Worm (Caenorhabditis elegans) whole organism, L1 larva: ENCODE data around the gene C07B5.4.

Experiments used
- C34B4.2 ChIP-seq: sonication (generic microtip); optimal IDR thresholded peaks from 2 replicates; lab custom pipeline; 2017; ENCODE audit warnings: mild to moderate bottlenecking, missing genetic modification characterization, missing compliant biosample characterization
- F16B12.6 ChIP-seq: fragments of 150-350 bp; optimal IDR thresholded peaks from 2 replicates; lab custom pipeline; 2014; ENCODE audit warnings: missing biosample characterization, missing genetic modification characterization
- aha-1 ChIP-seq: fragments of 150-350 bp; optimal IDR thresholded peaks from 2 replicates; lab custom pipeline; 2014; ENCODE audit warnings: missing biosample characterization, missing genetic modification characterization
- alr-1 ChIP-seq: fragments of 200-800 bp; sonication (Bioruptor generic); optimal IDR thresholded peaks from 2 replicates; lab custom pipeline; 2018; ENCODE audit warnings: borderline replicate concordance, mild to moderate bottlenecking, missing genetic modification characterization, missing compliant biosample characterization
- aly-2 ChIP-seq: fragments of 150-350 bp; optimal IDR thresholded peaks from 2 replicates; lab custom pipeline; 2014; ENCODE audit warnings: missing biosample characterization, missing genetic modification characterization
- ama-1 ChIP-seq: fragments of 150-350 bp; optimal IDR thresholded peaks from 2 replicates; lab custom pipeline; 2014
- blmp-1 ChIP-seq: fragments of 150-350 bp; optimal IDR thresholded peaks from 2 replicates; lab custom pipeline; 2014; ENCODE audit warnings: missing biosample characterization, missing genetic modification characterization
- ceh-63 ChIP-seq: fragments of 200-800 bp; sonication (Bioruptor generic); optimal IDR thresholded peaks from 2 replicates; lab custom pipeline; 2018; ENCODE audit warnings: mild to moderate bottlenecking, missing genetic modification characterization, missing compliant biosample characterization
- ceh-8 ChIP-seq: fragments of 200-800 bp; sonication (Bioruptor generic); optimal IDR thresholded peaks from 2 replicates; lab custom pipeline; 2018; ENCODE audit warnings: mild to moderate bottlenecking, missing genetic modification characterization, moderate library complexity, missing compliant biosample characterization
- ceh-82 ChIP-seq, 3 experiments: fragments of 150-350 bp in 1 of 3; sonication (generic microtip) in 2 of 3; optimal IDR thresholded peaks; 2 replicates each; lab custom pipeline; 2014 to 2017; ENCODE audit warnings: missing biosample characterization in 3 of 3, missing genetic modification characterization in 3 of 3
- ces-1 ChIP-seq: fragments of 150-350 bp; optimal IDR thresholded peaks from 2 replicates; lab custom pipeline; 2014; ENCODE audit warnings: missing biosample characterization, missing genetic modification reagents, missing genetic modification characterization
- dpl-1 ChIP-seq, 3 experiments: fragments of 150-350 bp in 2 of 3; sonication (generic microtip) in 1 of 3; optimal IDR thresholded peaks; 2 replicates each; lab custom pipeline; 2014 to 2017; ENCODE audit warnings: missing biosample characterization in 3 of 3, missing genetic modification characterization in 3 of 3, missing genetic modification reagents in 3 of 3
- dsc-1 ChIP-seq: sonication (generic microtip); optimal IDR thresholded peaks from 2 replicates; lab custom pipeline; 2016; ENCODE audit warnings: mild to moderate bottlenecking, missing genetic modification characterization, missing compliant biosample characterization
- efl-1 ChIP-seq, 4 experiments: fragments of 150-350 bp; optimal IDR thresholded peaks in 3 of 4; peaks in 1 of 4; 1 replicate in 1 of 4; 2 replicates in 3 of 4; lab custom pipeline; 2014; ENCODE audit warnings: missing biosample characterization in 2 of 4, missing genetic modification characterization in 2 of 4, missing genetic modification reagents in 2 of 4
- efl-3 ChIP-seq: fragments of 200-800 bp; sonication (Bioruptor generic); optimal IDR thresholded peaks from 2 replicates; lab custom pipeline; 2018; ENCODE audit warnings: mild to moderate bottlenecking, missing genetic modification characterization, missing compliant biosample characterization
- egl-13 ChIP-seq: sonication (generic microtip); optimal IDR thresholded peaks from 2 replicates; lab custom pipeline; 2016; ENCODE audit warnings: missing genotype, missing genetic modification reagents, missing genetic modification characterization, missing compliant biosample characterization
- elt-2 ChIP-seq: sonication (generic microtip); optimal IDR thresholded peaks from 2 replicates; lab custom pipeline; 2016; ENCODE audit warnings: missing genetic modification characterization, mild to moderate bottlenecking, inconsistent platforms, missing compliant biosample characterization, missing genetic modification reagents
- elt-3 ChIP-seq, 6 experiments: fragments of 150-350 bp in 1 of 6; sonication (generic microtip); optimal IDR thresholded peaks; 2 replicates each; lab custom pipeline; 2017 to 2018; ENCODE audit warnings: missing biosample characterization in 6 of 6, missing genetic modification characterization in 6 of 6, inconsistent platforms in 1 of 6
- fkh-10 ChIP-seq: sonication (generic microtip); optimal IDR thresholded peaks from 2 replicates; lab custom pipeline; 2017; ENCODE audit warnings: missing biosample characterization, missing genetic modification reagents, missing genetic modification characterization
- fkh-8 ChIP-seq: sonication (generic microtip); optimal IDR thresholded peaks from 2 replicates; lab custom pipeline; 2016; ENCODE audit warnings: mild to moderate bottlenecking, missing genetic modification characterization, missing compliant biosample characterization
- grh-1 ChIP-seq: fragments of 200-800 bp; sonication (Bioruptor generic); IDR thresholded peaks from 2 replicates; pipeline ENCODE4 v1.3.6; 2022; ENCODE audit warnings: missing genetic modification reagents, missing genetic modification characterization, missing compliant biosample characterization
- hlh-17 ChIP-seq: fragments of 200-800 bp; sonication (Bioruptor generic); optimal IDR thresholded peaks from 2 replicates; lab custom pipeline; 2018; ENCODE audit warnings: missing genetic modification characterization, mild to moderate bottlenecking, missing compliant biosample characterization, moderate library complexity, borderline replicate concordance
- hlh-4 ChIP-seq: sonication (generic microtip); optimal IDR thresholded peaks from 2 replicates; lab custom pipeline; 2016; ENCODE audit warnings: mild to moderate bottlenecking, missing genetic modification characterization, missing compliant biosample characterization
- isw-1 ChIP-seq: fragments of 200-800 bp; sonication (Bioruptor generic); IDR thresholded peaks from 2 replicates; pipeline ENCODE4 v1.3.6; 2022; ENCODE audit warnings: missing genetic modification characterization, missing compliant biosample characterization
- jun-1 ChIP-seq: fragments of 150-350 bp; optimal IDR thresholded peaks from 2 replicates; lab custom pipeline; 2014; ENCODE audit warnings: missing biosample characterization, missing genetic modification reagents, missing genetic modification characterization
- lin-15B ChIP-seq: fragments of 150-350 bp; sonication (generic microtip); optimal IDR thresholded peaks from 3 replicates; lab custom pipeline; 2014; ENCODE audit warnings: missing biosample characterization, missing genetic modification characterization
- lsy-2 ChIP-seq, 2 experiments: fragments of 150-350 bp; optimal IDR thresholded peaks; 2 replicates each; lab custom pipeline; 2014; ENCODE audit warnings: missing biosample characterization in 2 of 2, missing genetic modification characterization in 2 of 2
- mdl-1 ChIP-seq, 2 experiments: fragments of 150-350 bp; optimal IDR thresholded peaks; 2 replicates each; lab custom pipeline; 2014 to 2017; ENCODE audit warnings: missing biosample characterization in 2 of 2, missing genetic modification characterization in 2 of 2, inconsistent platforms in 1 of 2
- mef-2 ChIP-seq: fragments of 150-350 bp; optimal IDR thresholded peaks from 2 replicates; lab custom pipeline; 2014; ENCODE audit warnings: missing biosample characterization, missing genetic modification characterization
- mep-1 ChIP-seq: fragments of 150-350 bp; optimal IDR thresholded peaks from 2 replicates; lab custom pipeline; 2014; ENCODE audit warnings: missing biosample characterization, missing genetic modification characterization
- nhr-11 ChIP-seq: fragments of 150-350 bp; optimal IDR thresholded peaks from 2 replicates; lab custom pipeline; 2014; ENCODE audit warnings: missing biosample characterization, missing genetic modification characterization
- nhr-12 ChIP-seq: sonication (generic microtip); optimal IDR thresholded peaks from 2 replicates; lab custom pipeline; 2017; ENCODE audit warnings: missing biosample characterization, missing genetic modification characterization
- nhr-19 ChIP-seq: fragments of 200-800 bp; sonication (Bioruptor generic); conservative IDR thresholded peaks from 2 replicates; pipeline ENCODE4 v1.3.6; 2022; ENCODE audit warnings: missing genetic modification characterization, missing compliant biosample characterization
- nhr-20 ChIP-seq: sonication (generic microtip); optimal IDR thresholded peaks from 2 replicates; lab custom pipeline; 2016; ENCODE audit warnings: mild to moderate bottlenecking, missing genetic modification characterization, missing compliant biosample characterization
- nhr-47 ChIP-seq: sonication (generic microtip); optimal IDR thresholded peaks from 2 replicates; lab custom pipeline; 2016; ENCODE audit warnings: mild to moderate bottlenecking, missing genetic modification characterization, moderate library complexity, missing compliant biosample characterization
- nhr-71 ChIP-seq: sonication (generic microtip); optimal IDR thresholded peaks from 2 replicates; lab custom pipeline; 2016; ENCODE audit warnings: mild to moderate bottlenecking, missing genetic modification characterization, moderate library complexity, missing compliant biosample characterization
- nhr-76 ChIP-seq: sonication (generic microtip); optimal IDR thresholded peaks from 2 replicates; lab custom pipeline; 2017; ENCODE audit warnings: missing biosample characterization, missing genetic modification characterization
- nhr-85 ChIP-seq: sonication (generic microtip); peaks from one replicate; lab custom pipeline; 2016; ENCODE audit warnings: missing genetic modification characterization, inconsistent platforms, missing compliant biosample characterization
- pag-3 ChIP-seq: sonication (generic microtip); optimal IDR thresholded peaks from 2 replicates; lab custom pipeline; 2017; ENCODE audit warnings: missing genetic modification characterization, mild to moderate bottlenecking, missing compliant biosample characterization, antibody characterized with exemption, borderline replicate concordance; ENCODE audit not compliant: insufficient read depth
- skn-1 ChIP-seq: fragments of 150-350 bp; optimal IDR thresholded peaks from 2 replicates; lab custom pipeline; 2014; ENCODE audit warnings: missing biosample characterization, missing genetic modification characterization
- snu-23 ChIP-seq: sonication (generic microtip); optimal IDR thresholded peaks from 2 replicates; lab custom pipeline; 2016; ENCODE audit warnings: missing genetic modification characterization, missing compliant biosample characterization
- sox-4 ChIP-seq: sonication (generic microtip); optimal IDR thresholded peaks from 2 replicates; lab custom pipeline; 2016; ENCODE audit warnings: missing genetic modification characterization, missing compliant biosample characterization
- sup-37 ChIP-seq: fragments of 200-800 bp; sonication (Bioruptor generic); optimal IDR thresholded peaks from 2 replicates; lab custom pipeline; 2018; ENCODE audit warnings: mild to moderate bottlenecking, missing genetic modification characterization, missing compliant biosample characterization
- swsn-7 ChIP-seq: sonication (generic microtip); optimal IDR thresholded peaks from 2 replicates; lab custom pipeline; 2016; ENCODE audit warnings: missing genetic modification characterization, missing compliant biosample characterization
- tbx-2 ChIP-seq: sonication (generic microtip); optimal IDR thresholded peaks from 2 replicates; lab custom pipeline; 2016; ENCODE audit warnings: missing genetic modification characterization, missing compliant biosample characterization
- unc-130 ChIP-seq: fragments of 150-350 bp; optimal IDR thresholded peaks from 2 replicates; lab custom pipeline; 2017; ENCODE audit warnings: missing biosample characterization, missing genetic modification characterization, inconsistent platforms
- unc-86 ChIP-seq: sonication (generic microtip); optimal IDR thresholded peaks from 2 replicates; lab custom pipeline; 2016; ENCODE audit warnings: missing genetic modification characterization, missing compliant biosample characterization
- unc-98 ChIP-seq: fragments of 200-800 bp; sonication (Bioruptor generic); IDR thresholded peaks from 2 replicates; pipeline ENCODE4 v1.3.6; 2022; ENCODE audit warnings: missing genetic modification characterization, missing compliant biosample characterization
- xbp-1 ChIP-seq: sonication (generic microtip); optimal IDR thresholded peaks from 2 replicates; lab custom pipeline; 2016; ENCODE audit warnings: missing genetic modification characterization, missing compliant biosample characterization
- zip-4 ChIP-seq: fragments of 200-800 bp; sonication (Bioruptor generic); optimal IDR thresholded peaks from 2 replicates; lab custom pipeline; 2018; ENCODE audit warnings: mild to moderate bottlenecking, missing genetic modification characterization, moderate library complexity, missing compliant biosample characterization

The C07B5.4 gene

DNA sequence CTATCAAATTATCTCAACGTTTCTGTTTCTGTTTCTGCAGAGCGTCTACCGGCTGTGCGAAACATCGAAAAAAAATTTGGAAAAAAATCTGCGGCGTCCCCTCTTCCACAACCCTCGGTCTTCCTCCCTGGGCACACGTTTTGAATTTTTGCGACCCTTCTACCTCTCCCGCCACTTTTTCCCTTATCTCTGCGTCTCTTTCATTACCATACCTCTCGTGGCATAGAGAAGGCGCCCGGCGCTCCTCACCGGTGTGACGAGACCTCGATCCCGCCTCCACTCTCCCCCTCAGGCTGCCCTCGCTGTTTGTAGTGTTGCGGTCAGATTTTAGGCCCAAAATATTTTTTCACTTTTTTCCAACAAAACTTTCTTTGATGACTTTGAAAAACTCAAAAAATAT lies 22.9 kb downstream of the C07B5.4 start (continued):
- peak; percentile 73 for TF ChIP-seq blmp-1
- peak in 1 of 3 experiments; percentile 12 for TF ChIP-seq ceh-82 (tag; optimal IDR thresholded peaks at IDR 0.05; lab: Kevin White, UChicago)
- no peak for TF ChIP-seq isw-1 (GFP tag; lab: Robert Waterston, UW)
- no peak for TF ChIP-seq ama-1 (lab: Kevin White, UChicago)
- no peak for TF ChIP-seq nhr-12
- no peak for TF ChIP-seq elt-2 (tag; lab: Kevin White, UChicago)
- peak; percentile 12 for TF ChIP-seq xbp-1 (tag; lab: Kevin White, UChicago)
- no peak for TF ChIP-seq C34B4.2 (tag; lab: Kevin White, UChicago)
- peak; percentile 29 for TF ChIP-seq skn-1 (tag; lab: Kevin White, UChicago)
- TF ChIP-seq lsy-2 (tag; optimal IDR thresholded peaks at IDR 0.05; lab: Kevin White, UChicago) = peak in 1 of 2 experiments; percentile 22
- TF ChIP-seq swsn-7 = peak; percentile 42
- TF ChIP-seq efl-1 (optimal IDR thresholded peaks at IDR 0.05; lab: Kevin White, UChicago) = peak; percentile 44 to 49
- peak; percentile 55 to 95 for TF ChIP-seq efl-1 (GFP tag; optimal IDR thresholded peaks at IDR 0.05 in 1 of 2; lab: Kevin White, UChicago)

DNA sequence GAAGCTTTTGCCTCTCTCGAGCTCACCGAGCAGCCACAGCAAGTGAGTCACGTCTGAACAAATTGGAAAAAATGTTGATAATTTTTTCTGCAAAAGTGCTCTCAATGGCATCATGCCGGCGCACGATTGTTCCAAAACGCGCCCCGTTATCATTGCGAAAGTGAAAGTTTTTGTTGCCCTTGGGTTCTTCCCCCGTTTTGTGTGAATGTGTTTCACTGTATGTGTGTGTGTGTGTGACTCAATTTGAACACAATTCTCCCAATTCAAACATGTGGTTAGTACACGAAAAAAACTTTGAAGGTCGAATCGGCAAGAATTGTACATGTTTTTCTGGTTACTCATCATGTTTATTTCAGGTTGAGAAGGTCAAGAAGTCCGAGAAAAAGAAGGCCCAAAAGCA lies 23.6 kb downstream of the C07B5.4 start:
- TF ChIP-seq zip-4 (GFP tag; lab: Kevin White, UChicago) (no peak), ceh-63 (GFP tag; lab: Kevin White, UChicago) (no peak), ceh-8 (no peak), sup-37 (no peak), unc-130 (tag; lab: Kevin White, UChicago) (no peak), ces-1 (GFP tag; lab: Kevin White, UChicago) (no peak), snu-23 (peak; percentile 9), unc-98 (GFP tag; lab: Robert Waterston, UW) (no peak), aha-1 (no peak), fkh-8 (no peak), nhr-20 (tag; lab: Kevin White, UChicago) (peak; percentile 52), sox-4 (no peak), fkh-10 (GFP tag; lab: Kevin White, UChicago) (no peak), alr-1 (tag; lab: Kevin White, UChicago) (no peak), mep-1 (tag; lab: Kevin White, UChicago) (peak; percentile 60), tbx-2 (no peak), swsn-7 (no peak), nhr-47 (no peak), pag-3 (tag; lab: Kevin White, UChicago) (peak; percentile 34), elt-2 (tag; lab: Kevin White, UChicago) (peak; percentile 51), grh-1 (GFP tag; lab: Robert Waterston, UW) (peak; percentile 56; the same call in 1 of the 2 replicates), F16B12.6 (no peak), C34B4.2 (tag; lab: Kevin White, UChicago) (no peak), efl-1 (optimal IDR thresholded peaks at IDR 0.05; lab: Kevin White, UChicago) (no peak), efl-1 (GFP tag; optimal IDR thresholded peaks at IDR 0.05 in 1 of 2; lab: Kevin White, UChicago) (peak in 1 of 2 experiments; percentile 2), lin-15B (tag; lab: Kevin White, UChicago) (no peak), jun-1 (peak; percentile 27), nhr-71 (tag; lab: Kevin White, UChicago) (peak; percentile 53), dpl-1 (GFP tag; optimal IDR thresholded peaks at IDR 0.05; lab: Kevin White, UChicago) (no peak), egl-13 (tag; lab: Kevin White, UChicago) (no peak), mef-2 (no peak), nhr-19 (GFP tag; lab: Robert Waterston, UW) (peak; percentile 10; the same call in 1 of the 2 replicates), unc-86 (tag; lab: Kevin White, UChicago) (no peak), hlh-4 (tag; lab: Kevin White, UChicago) (no peak), elt-3 (tag; optimal IDR thresholded peaks at IDR 0.05; lab: Kevin White, UChicago) (peak in 4 of 6 experiments; percentile 17 to 76 (median 42)), nhr-11 (no peak), ceh-82 (tag; optimal IDR thresholded peaks at IDR 0.05; lab: Kevin White, UChicago) (no peak), mdl-1 (tag; optimal IDR thresholded peaks at IDR 0.05; lab: Kevin White, UChicago) (peak in 1 of 2 experiments; percentile 37), aly-2 (tag; lab: Kevin White, UChicago) (no peak), dsc-1 (no peak), nhr-85 (peak; percentile 95), nhr-76 (no peak), hlh-17 (GFP tag; lab: Kevin White, UChicago) (no peak), efl-3 (GFP tag; lab: Kevin White, UChicago) (no peak)
